Worm (Caenorhabditis elegans) whole organism, late embryonic: ENCODE results near the gene C50F4.8.
A peak's percentile ranks its signal among the peaks of the same experiment; 100 is the strongest.

ENCODE experiments used
- C08G9.2 ChIP-seq: sonication (generic microtip); optimal IDR thresholded peaks from 2 replicates; lab custom pipeline; 2016; ENCODE audit warnings: mild to moderate bottlenecking, missing genetic modification characterization, moderate library complexity, missing compliant biosample characterization
- C38D4.7 ChIP-seq: fragments of 200-800 bp; sonication (Bioruptor generic); optimal IDR thresholded peaks from 2 replicates; lab custom pipeline; 2018; ENCODE audit warnings: mild to moderate bottlenecking, missing genetic modification characterization, moderate library complexity, missing compliant biosample characterization
- T23F11.4 ChIP-seq: fragments of 200-800 bp; sonication (Bioruptor generic); optimal IDR thresholded peaks from 2 replicates; lab custom pipeline; 2018; ENCODE audit warnings: mild to moderate bottlenecking, missing genetic modification characterization, missing compliant biosample characterization
- Y22D7AL.16 ChIP-seq: sonication (generic microtip); optimal IDR thresholded peaks from 2 replicates; lab custom pipeline; 2016; ENCODE audit warnings: missing genetic modification characterization, missing compliant biosample characterization
- ahr-1 ChIP-seq: sonication (generic microtip); optimal IDR thresholded peaks from 2 replicates; lab custom pipeline; 2016; ENCODE audit warnings: missing genetic modification characterization, missing compliant biosample characterization
- ceh-14 ChIP-seq: sonication (generic microtip); optimal IDR thresholded peaks from 2 replicates; lab custom pipeline; 2016; ENCODE audit warnings: missing genotype, missing genetic modification characterization, missing compliant biosample characterization
- ceh-18 ChIP-seq: sonication (generic microtip); optimal IDR thresholded peaks from 2 replicates; lab custom pipeline; 2016; ENCODE audit warnings: missing genetic modification characterization, missing compliant biosample characterization
- ceh-19 ChIP-seq: fragments of 200-800 bp; sonication (Bioruptor generic); optimal IDR thresholded peaks from 2 replicates; lab custom pipeline; 2018; ENCODE audit warnings: mild to moderate bottlenecking, missing genetic modification characterization, missing compliant biosample characterization
- ceh-2 ChIP-seq: sonication (generic microtip); optimal IDR thresholded peaks from 2 replicates; lab custom pipeline; 2016; ENCODE audit warnings: missing genotype, missing genetic modification characterization, missing compliant biosample characterization
- ceh-24 ChIP-seq: sonication (generic microtip); optimal IDR thresholded peaks from 2 replicates; lab custom pipeline; 2016; ENCODE audit warnings: mild to moderate bottlenecking, missing genetic modification characterization, missing compliant biosample characterization
- ceh-31 ChIP-seq: sonication (generic microtip); optimal IDR thresholded peaks from 2 replicates; lab custom pipeline; 2016; ENCODE audit warnings: missing genetic modification characterization, missing compliant biosample characterization
- ceh-34 ChIP-seq: sonication (generic microtip); optimal IDR thresholded peaks from 2 replicates; lab custom pipeline; 2016; ENCODE audit warnings: mild to moderate bottlenecking, missing genetic modification characterization, missing compliant biosample characterization
- ceh-45 ChIP-seq: fragments of 200-800 bp; sonication (Bioruptor generic); IDR thresholded peaks from 2 replicates; pipeline ENCODE4 v1.3.6; 2022; ENCODE audit warnings: missing genetic modification reagents, missing genetic modification characterization, missing compliant biosample characterization
- ceh-6 ChIP-seq: fragments of 200-800 bp; sonication (Bioruptor generic); optimal IDR thresholded peaks from 2 replicates; lab custom pipeline; 2018; ENCODE audit warnings: mild to moderate bottlenecking, missing genetic modification characterization, missing compliant biosample characterization
- dmd-4 ChIP-seq: sonication (generic microtip); optimal IDR thresholded peaks from 2 replicates; lab custom pipeline; 2016; ENCODE audit warnings: borderline replicate concordance, missing genetic modification characterization, missing compliant biosample characterization
- elt-2 ChIP-seq: sonication (generic microtip); optimal IDR thresholded peaks from 2 replicates; lab custom pipeline; 2016; ENCODE audit warnings: missing genetic modification reagents, missing genetic modification characterization, missing compliant biosample characterization
- elt-4 ChIP-seq: sonication (generic microtip); optimal IDR thresholded peaks from 2 replicates; lab custom pipeline; 2016; ENCODE audit warnings: missing genetic modification characterization, missing compliant biosample characterization
- ets-4 ChIP-seq: sonication (generic microtip); optimal IDR thresholded peaks from 2 replicates; lab custom pipeline; 2016; ENCODE audit warnings: missing genetic modification characterization, missing compliant biosample characterization
- fax-1 ChIP-seq: sonication (generic microtip); optimal IDR thresholded peaks from 2 replicates; lab custom pipeline; 2016; ENCODE audit warnings: missing genotype, missing genetic modification characterization, missing compliant biosample characterization
- fkh-6 ChIP-seq: sonication (generic microtip); optimal IDR thresholded peaks from 2 replicates; lab custom pipeline; 2016; ENCODE audit warnings: missing genetic modification characterization, missing compliant biosample characterization
- hlh-13 ChIP-seq: fragments of 200-800 bp; sonication (Bioruptor generic); optimal IDR thresholded peaks from 2 replicates; lab custom pipeline; 2018; ENCODE audit warnings: mild to moderate bottlenecking, missing genetic modification characterization, missing compliant biosample characterization
- hlh-15 ChIP-seq: sonication (generic microtip); optimal IDR thresholded peaks from 2 replicates; lab custom pipeline; 2016; ENCODE audit warnings: missing genetic modification characterization, missing compliant biosample characterization
- hlh-30 ChIP-seq: sonication (generic microtip); optimal IDR thresholded peaks from 2 replicates; lab custom pipeline; 2017; ENCODE audit warnings: antibody characterized with exemption, missing genetic modification characterization, missing compliant biosample characterization; ENCODE audit not compliant: insufficient read depth
- lim-6 ChIP-seq: sonication (generic microtip); optimal IDR thresholded peaks from 2 replicates; lab custom pipeline; 2016; ENCODE audit warnings: missing genetic modification characterization, missing compliant biosample characterization
- madf-2 ChIP-seq: sonication (generic microtip); optimal IDR thresholded peaks from 2 replicates; lab custom pipeline; 2017; ENCODE audit warnings: missing genetic modification characterization, missing compliant biosample characterization
- mec-3 ChIP-seq: sonication (generic microtip); optimal IDR thresholded peaks from 2 replicates; lab custom pipeline; 2016; ENCODE audit warnings: borderline replicate concordance, missing genetic modification characterization, missing compliant biosample characterization
- nfya-1 ChIP-seq: sonication (generic microtip); optimal IDR thresholded peaks from 2 replicates; lab custom pipeline; 2017; ENCODE audit warnings: missing genetic modification characterization, mild to moderate bottlenecking, missing compliant biosample characterization, antibody characterized with exemption, moderate library complexity
- nhr-232 ChIP-seq: sonication (generic microtip); optimal IDR thresholded peaks from 2 replicates; lab custom pipeline; 2016; ENCODE audit warnings: missing genetic modification characterization, missing compliant biosample characterization
- npax-4 ChIP-seq: sonication (generic microtip); optimal IDR thresholded peaks from 2 replicates; lab custom pipeline; 2016; ENCODE audit warnings: missing genetic modification characterization, missing compliant biosample characterization
- pag-3 ChIP-seq: sonication (generic microtip); optimal IDR thresholded peaks from 2 replicates; lab custom pipeline; 2016; ENCODE audit warnings: missing compliant biosample characterization, missing genetic modification characterization, borderline replicate concordance
- pax-1 ChIP-seq: fragments of 150-350 bp; optimal IDR thresholded peaks from 2 replicates; lab custom pipeline; 2014; ENCODE audit warnings: missing biosample characterization, missing genetic modification characterization
- pros-1 ChIP-seq: fragments of 150-350 bp; optimal IDR thresholded peaks from 2 replicates; lab custom pipeline; 2014; ENCODE audit warnings: missing biosample characterization, missing genetic modification reagents, missing genetic modification characterization
- ref-2 ChIP-seq: sonication (generic microtip); optimal IDR thresholded peaks from 2 replicates; lab custom pipeline; 2016; ENCODE audit warnings: missing genetic modification characterization, missing compliant biosample characterization
- rnt-1 ChIP-seq: sonication (generic microtip); optimal IDR thresholded peaks from 2 replicates; lab custom pipeline; 2016; ENCODE audit warnings: missing genetic modification characterization, missing compliant biosample characterization
- sox-2 ChIP-seq: fragments of 200-800 bp; sonication (Bioruptor generic); IDR thresholded peaks from 2 replicates; pipeline ENCODE4 v1.3.6; 2022; ENCODE audit warnings: missing genetic modification reagents, missing genetic modification characterization, missing compliant biosample characterization
- sox-4 ChIP-seq: sonication (generic microtip); optimal IDR thresholded peaks from 2 replicates; lab custom pipeline; 2017; ENCODE audit warnings: mild to moderate bottlenecking, missing genetic modification characterization, inconsistent platforms, missing compliant biosample characterization
- syd-9 ChIP-seq: sonication (generic microtip); optimal IDR thresholded peaks from 2 replicates; lab custom pipeline; 2016; ENCODE audit warnings: mild to moderate bottlenecking, missing genetic modification characterization, moderate library complexity, missing compliant biosample characterization
- tbx-7 ChIP-seq: sonication (generic microtip); optimal IDR thresholded peaks from 2 replicates; lab custom pipeline; 2016; ENCODE audit warnings: missing genotype, missing genetic modification characterization, missing compliant biosample characterization
- ttx-3 ChIP-seq: sonication (generic microtip); optimal IDR thresholded peaks from 2 replicates; lab custom pipeline; 2016; ENCODE audit warnings: missing genetic modification reagents, missing genetic modification characterization, missing compliant biosample characterization
- unc-3 ChIP-seq, 2 experiments: fragments of 200-800 bp in 1 of 2; sonication (Bioruptor generic) in 1 of 2; sonication (generic microtip) in 1 of 2; conservative IDR thresholded peaks in 1 of 2; optimal IDR thresholded peaks in 1 of 2; 2 replicates each; pipeline versions ENCODE4 v1.3.6 to Lab custom; 2016 to 2022; ENCODE audit warnings: missing compliant biosample characterization in 2 of 2, missing genetic modification characterization in 2 of 2, missing genetic modification reagents in 1 of 2
- unc-86 ChIP-seq: sonication (generic microtip); optimal IDR thresholded peaks from 2 replicates; lab custom pipeline; 2016; ENCODE audit warnings: missing genetic modification characterization, missing compliant biosample characterization
- zip-5 ChIP-seq: sonication (generic microtip); optimal IDR thresholded peaks from 2 replicates; lab custom pipeline; 2016; ENCODE audit warnings: missing genetic modification characterization, missing compliant biosample characterization

Gene C50F4.8

ce11 chrV:9503152-9503817 lies 15.4 kb downstream of the C50F4.8 start (continued):
- TF ChIP-seq ref-2 (tag; lab: Kevin White, UChicago), result peak; percentile 78
- TF ChIP-seq hlh-15 (tag; lab: Kevin White, UChicago), result peak; percentile 65
- TF ChIP-seq nhr-232 (tag; lab: Kevin White, UChicago), result peak; percentile 82
- peak; percentile 88 for TF ChIP-seq unc-86 (tag; lab: Kevin White, UChicago)
- TF ChIP-seq fkh-6, result peak; percentile 90
- TF ChIP-seq nfya-1 (tag; lab: Kevin White, UChicago), result peak; percentile 59
- peak; percentile 84 for TF ChIP-seq sox-2 (GFP tag; lab: Robert Waterston, UW)
- TF ChIP-seq hlh-13 (GFP tag; lab: Kevin White, UChicago), result peak; percentile 90
- TF ChIP-seq pax-1 (tag; lab: Kevin White, UChicago), result no peak
- TF ChIP-seq ceh-18 (tag; lab: Kevin White, UChicago), result peak; percentile 74
- peak; percentile 11 for TF ChIP-seq pag-3 (tag; lab: Kevin White, UChicago)
- TF ChIP-seq ceh-19, result peak; percentile 90
- peak; percentile 92 for TF ChIP-seq ceh-34
- TF ChIP-seq hlh-30 (tag; lab: Kevin White, UChicago), result no peak
- TF ChIP-seq dmd-4 (tag; lab: Kevin White, UChicago), result peak; percentile 59
- TF ChIP-seq elt-2 (tag; lab: Kevin White, UChicago), result peak; percentile 91
- no peak for TF ChIP-seq lim-6 (tag; lab: Kevin White, UChicago)
- peak; percentile 66 for TF ChIP-seq rnt-1
- peak; percentile 15 for TF ChIP-seq pros-1 (tag; lab: Kevin White, UChicago)
- TF ChIP-seq ets-4 (tag; lab: Kevin White, UChicago), result peak; percentile 8
- TF ChIP-seq ceh-24 (tag; lab: Kevin White, UChicago), result peak; percentile 62
- TF ChIP-seq unc-3 (GFP tag; conservative IDR thresholded peaks at IDR 0.05; lab: Robert Waterston, UW), result peak; percentile 87
- TF ChIP-seq unc-3 (tag; optimal IDR thresholded peaks at IDR 0.05; lab: Kevin White, UChicago), result peak; percentile 86
- TF ChIP-seq ahr-1 (tag; lab: Kevin White, UChicago), result peak; percentile 49
- peak; percentile 79 for TF ChIP-seq ceh-31 (tag; lab: Kevin White, UChicago)
- peak; percentile 83 for TF ChIP-seq C38D4.7 (GFP tag; lab: Kevin White, UChicago)
- peak; percentile 72 for TF ChIP-seq fax-1 (tag; lab: Kevin White, UChicago)
- peak; percentile 88 for TF ChIP-seq syd-9 (tag; lab: Kevin White, UChicago)
- peak; percentile 76 for TF ChIP-seq Y22D7AL.16 (tag; lab: Kevin White, UChicago)
- TF ChIP-seq mec-3 (tag; lab: Kevin White, UChicago), result peak; percentile 57
- TF ChIP-seq madf-2, result peak; percentile 81
- TF ChIP-seq sox-4 (tag; lab: Kevin White, UChicago), result peak; percentile 78
- TF ChIP-seq ceh-2, result peak; percentile 77
- TF ChIP-seq T23F11.4 (GFP tag; lab: Kevin White, UChicago), result peak; percentile 90
- peak; percentile 77 for TF ChIP-seq C08G9.2 (tag; lab: Kevin White, UChicago)
- no peak for TF ChIP-seq elt-4
- TF ChIP-seq npax-4 (tag; lab: Kevin White, UChicago), result peak; percentile 76
- TF ChIP-seq ceh-14 (tag; lab: Kevin White, UChicago), result peak; percentile 45
- peak; percentile 41 for TF ChIP-seq tbx-7 (tag; lab: Kevin White, UChicago)
- peak; percentile 47 for TF ChIP-seq zip-5
- TF ChIP-seq ttx-3, result peak; percentile 87
- TF ChIP-seq ceh-6, result peak; percentile 93
- peak; percentile 74; the same call in 1 of the 2 replicates for TF ChIP-seq ceh-45 (GFP tag; lab: Robert Waterston, UW)
